Worm (Caenorhabditis elegans) whole organism, young adult: ENCODE results near the gene T06D8.9.

ENCODE experiments used
- Y56A3A.18 ChIP-seq: fragments of 200-800 bp; sonication (Bioruptor generic); IDR thresholded peaks from 2 replicates; pipeline ENCODE4 v1.3.6; 2022; ENCODE audit warnings: missing genetic modification reagents, missing genetic modification characterization, missing compliant biosample characterization
- ama-1 ChIP-seq, 3 experiments: fragments of 150-350 bp in 1 of 3; sonication (generic microtip) in 2 of 3; optimal IDR thresholded peaks; 2 replicates each; lab custom pipeline; 2014 to 2018; ENCODE audit warnings: missing biosample characterization in 2 of 3, missing genetic modification characterization in 2 of 3, missing genetic modification reagents in 2 of 3
- attf-5 ChIP-seq: fragments of 200-800 bp; sonication (Bioruptor generic); optimal IDR thresholded peaks from 2 replicates; lab custom pipeline; 2018; ENCODE audit warnings: mild to moderate bottlenecking, missing genetic modification characterization, missing compliant biosample characterization
- ceh-27 ChIP-seq: fragments of 200-800 bp; sonication (Bioruptor generic); optimal IDR thresholded peaks from 2 replicates; lab custom pipeline; 2018; ENCODE audit warnings: mild to moderate bottlenecking, missing genetic modification characterization, moderate library complexity, missing compliant biosample characterization
- dpl-1 ChIP-seq: fragments of 150-350 bp; optimal IDR thresholded peaks from 2 replicates; lab custom pipeline; 2014; ENCODE audit warnings: missing biosample characterization, missing genetic modification reagents, missing genetic modification characterization
- let-607 ChIP-seq, 2 experiments: fragments of 200-800 bp in 1 of 2; sonication (Bioruptor generic) in 1 of 2; sonication (generic microtip) in 1 of 2; optimal IDR thresholded peaks; 2 replicates each; lab custom pipeline; 2016 to 2018; ENCODE audit warnings: mild to moderate bottlenecking in 2 of 2, missing compliant biosample characterization in 2 of 2, missing genetic modification characterization in 2 of 2, moderate library complexity in 2 of 2, missing genotype in 1 of 2
- lir-1 ChIP-seq: fragments of 200-800 bp; sonication (Bioruptor generic); conservative IDR thresholded peaks from 2 replicates; pipeline ENCODE4 v1.3.6; 2022; ENCODE audit warnings: missing genetic modification reagents, missing genetic modification characterization, missing compliant biosample characterization
- nfyb-1 ChIP-seq: fragments of 200-800 bp; sonication (Bioruptor generic); IDR thresholded peaks from 2 replicates; pipeline ENCODE4 v1.3.6; 2022; ENCODE audit warnings: missing genetic modification reagents, missing genetic modification characterization, missing compliant biosample characterization
- unc-130 ChIP-seq: sonication (generic microtip); optimal IDR thresholded peaks from 2 replicates; lab custom pipeline; 2016; ENCODE audit warnings: missing genetic modification reagents, missing genetic modification characterization, missing compliant biosample characterization

DNA sequence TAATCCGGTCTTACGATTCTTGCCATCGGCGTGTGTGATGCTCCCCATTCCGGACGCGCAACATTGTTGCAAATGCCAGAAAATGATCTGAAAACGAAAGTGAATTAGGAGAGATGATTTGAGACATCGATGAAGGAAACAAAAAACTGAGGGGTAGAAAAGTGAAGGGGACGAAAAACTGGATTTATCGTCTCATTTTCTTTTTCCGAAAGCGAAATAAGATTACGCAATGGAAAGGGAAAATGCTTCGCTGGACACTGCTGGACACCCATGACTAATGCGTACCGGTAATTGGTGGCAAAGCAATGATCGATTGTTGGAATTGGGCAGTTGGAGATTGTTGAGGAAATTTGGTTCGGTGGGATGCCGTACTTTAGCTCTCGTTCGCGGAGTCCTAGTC lies 7.1 kb downstream of the T06D8.9 start:
- no peak for TF ChIP-seq attf-5 (GFP tag; lab: Kevin White, UChicago)
- TF ChIP-seq unc-130: no peak
- no peak for TF ChIP-seq Y56A3A.18 (GFP tag; lab: Robert Waterston, UW)
- no peak for TF ChIP-seq ceh-27
- TF ChIP-seq dpl-1 (GFP tag; lab: Kevin White, UChicago): no peak
- TF ChIP-seq nfyb-1: no peak
- no peak for TF ChIP-seq lir-1 (GFP tag; lab: Robert Waterston, UW)
- no peak for TF ChIP-seq let-607 (tag; optimal IDR thresholded peaks at IDR 0.05; lab: Kevin White, UChicago)
- TF ChIP-seq ama-1 (optimal IDR thresholded peaks at IDR 0.05; lab: Kevin White, UChicago): no peak
- TF ChIP-seq ama-1 (GFP tag; optimal IDR thresholded peaks at IDR 0.05; lab: Kevin White, UChicago): no peak
